Worm (Caenorhabditis elegans) whole organism, mixed stage, embryonic: ENCODE results near the gene F38B7.10.

Experiments used
- M03D4.4 ChIP-seq: sonication (generic microtip); optimal IDR thresholded peaks from 2 replicates; lab custom pipeline; 2017; ENCODE audit warnings: mild to moderate bottlenecking, missing genetic modification characterization, missing compliant biosample characterization
- blmp-1 ChIP-seq: fragments of 150-350 bp; optimal IDR thresholded peaks from 2 replicates; lab custom pipeline; 2014; ENCODE audit warnings: missing biosample characterization, missing genetic modification characterization
- ces-1 ChIP-seq: fragments of 150-350 bp; optimal IDR thresholded peaks from 2 replicates; lab custom pipeline; 2014; ENCODE audit warnings: missing biosample characterization, missing genetic modification reagents, missing genetic modification characterization
- elt-1 ChIP-seq: sonication (generic microtip); optimal IDR thresholded peaks from 2 replicates; lab custom pipeline; 2017; ENCODE audit warnings: missing genetic modification characterization, mild to moderate bottlenecking, missing compliant biosample characterization, antibody characterized with exemption, moderate library complexity, borderline replicate concordance; ENCODE audit not compliant: insufficient read depth
- flh-1 ChIP-seq: fragments of 200-800 bp; sonication (Bioruptor generic); optimal IDR thresholded peaks from 2 replicates; lab custom pipeline; 2018; ENCODE audit warnings: mild to moderate bottlenecking, missing genetic modification characterization, moderate library complexity, missing compliant biosample characterization
- hlh-1 ChIP-seq: fragments of 150-350 bp; optimal IDR thresholded peaks from 2 replicates; lab custom pipeline; 2014; ENCODE audit warnings: missing biosample characterization, missing genetic modification reagents, missing genetic modification characterization
- lin-13 ChIP-seq: fragments of 150-350 bp; optimal IDR thresholded peaks from 2 replicates; lab custom pipeline; 2014; ENCODE audit warnings: missing biosample characterization, missing genetic modification characterization
- lsy-2 ChIP-seq: fragments of 150-350 bp; optimal IDR thresholded peaks from 2 replicates; lab custom pipeline; 2014; ENCODE audit warnings: missing biosample characterization, missing genetic modification characterization
- nhr-12 ChIP-seq: fragments of 150-350 bp; optimal IDR thresholded peaks from 2 replicates; lab custom pipeline; 2014; ENCODE audit warnings: missing biosample characterization, missing genetic modification characterization
- nhr-28 ChIP-seq: fragments of 150-350 bp; optimal IDR thresholded peaks from 2 replicates; lab custom pipeline; 2014; ENCODE audit warnings: missing biosample characterization, missing genetic modification characterization
- sem-2 ChIP-seq: fragments of 200-800 bp; sonication (Bioruptor generic); optimal IDR thresholded peaks from 2 replicates; lab custom pipeline; 2018; ENCODE audit warnings: mild to moderate bottlenecking, missing genetic modification characterization, missing compliant biosample characterization
- snpc-4 ChIP-seq: fragments of 150-350 bp; optimal IDR thresholded peaks from 2 replicates; lab custom pipeline; 2014; ENCODE audit warnings: missing biosample characterization, missing genetic modification characterization
- unc-120 ChIP-seq: sonication (generic microtip); optimal IDR thresholded peaks from 2 replicates; lab custom pipeline; 2017; ENCODE audit warnings: missing genetic modification characterization, missing compliant biosample characterization; ENCODE audit not compliant: poor library complexity, severe bottlenecking
- ztf-11 ChIP-seq: fragments of 150-350 bp; optimal IDR thresholded peaks from 2 replicates; lab custom pipeline; 2014; ENCODE audit warnings: missing biosample characterization, missing genetic modification characterization

ce11 chrV:11593427-11593826 is 48.1 kb downstream of the F38B7.10 start, which contains the start of gene srx-80:
- TF ChIP-seq flh-1 (GFP tag; lab: Kevin White, UChicago) (no peak), sem-2 (GFP tag; lab: Kevin White, UChicago) (no peak), lsy-2 (tag; lab: Kevin White, UChicago) (no peak), lin-13 (tag; lab: Kevin White, UChicago) (no peak), blmp-1 (no peak), nhr-12 (tag; lab: Kevin White, UChicago) (no peak), elt-1 (tag; lab: Kevin White, UChicago) (no peak), nhr-28 (no peak), hlh-1 (tag; lab: Kevin White, UChicago) (no peak), M03D4.4 (tag; lab: Kevin White, UChicago) (no peak), ztf-11 (tag; lab: Kevin White, UChicago) (no peak), snpc-4 (tag; lab: Kevin White, UChicago) (no peak), unc-120 (tag; lab: Kevin White, UChicago) (no peak), ces-1 (GFP tag; lab: Kevin White, UChicago) (no peak)
